Worm (Caenorhabditis elegans) whole organism, L3 larva: Measurements from ENCODE around the gene fmil-1.

Source experiments
- R02D3.7 ChIP-seq: fragments of 150-350 bp; optimal IDR thresholded peaks from 2 replicates; lab custom pipeline; 2014; ENCODE audit warnings: missing biosample characterization, missing genetic modification characterization
- ZK546.5 ChIP-seq: sonication (generic microtip); optimal IDR thresholded peaks from 2 replicates; lab custom pipeline; 2017; ENCODE audit warnings: missing biosample characterization, missing genetic modification characterization
- aly-2 ChIP-seq: fragments of 150-350 bp; optimal IDR thresholded peaks from 2 replicates; lab custom pipeline; 2014; ENCODE audit warnings: missing biosample characterization, missing genetic modification characterization
- ama-1 ChIP-seq: fragments of 150-350 bp; optimal IDR thresholded peaks from 2 replicates; lab custom pipeline; 2018
- ceh-16 ChIP-seq: sonication (generic microtip); optimal IDR thresholded peaks from 2 replicates; lab custom pipeline; 2017; ENCODE audit warnings: missing biosample characterization, missing genetic modification characterization
- ceh-28 ChIP-seq: fragments of 150-350 bp; optimal IDR thresholded peaks from 2 replicates; lab custom pipeline; 2014; ENCODE audit warnings: missing biosample characterization, missing genetic modification reagents, missing genetic modification characterization
- ceh-82 ChIP-seq: fragments of 150-350 bp; optimal IDR thresholded peaks from 2 replicates; lab custom pipeline; 2014; ENCODE audit warnings: missing biosample characterization, missing genetic modification characterization
- ceh-9 ChIP-seq: sonication (generic microtip); optimal IDR thresholded peaks from 2 replicates; lab custom pipeline; 2018; ENCODE audit warnings: missing biosample characterization, missing genetic modification characterization
- daf-12 ChIP-seq: fragments of 150-350 bp; optimal IDR thresholded peaks from 2 replicates; lab custom pipeline; 2014; ENCODE audit warnings: missing biosample characterization, missing genetic modification reagents, missing genetic modification characterization
- egl-27 ChIP-seq: sonication (generic microtip); optimal IDR thresholded peaks from 4 replicates; lab custom pipeline; 2017; ENCODE audit warnings: missing biosample characterization, missing genetic modification reagents, missing genetic modification characterization
- egl-5 ChIP-seq: fragments of 150-350 bp; optimal IDR thresholded peaks from 2 replicates; lab custom pipeline; 2017; ENCODE audit warnings: missing biosample characterization, missing genetic modification reagents, missing genetic modification characterization, inconsistent platforms
- elt-1 ChIP-seq: fragments of 150-350 bp; optimal IDR thresholded peaks from 2 replicates; lab custom pipeline; 2014; ENCODE audit warnings: missing biosample characterization, missing genetic modification characterization
- elt-2 ChIP-seq: sonication (generic microtip); optimal IDR thresholded peaks from 2 replicates; lab custom pipeline; 2016; ENCODE audit warnings: missing genetic modification reagents, mild to moderate bottlenecking, missing genetic modification characterization, missing compliant biosample characterization
- elt-3 ChIP-seq, 3 experiments: fragments of 150-350 bp in 1 of 3; sonication (generic microtip) in 2 of 3; optimal IDR thresholded peaks; 2 replicates in 2 of 3; 4 replicates in 1 of 3; lab custom pipeline; 2014 to 2017; ENCODE audit warnings: missing biosample characterization in 3 of 3, missing genetic modification characterization in 3 of 3
- eor-1 ChIP-seq, 2 experiments: fragments of 150-350 bp; optimal IDR thresholded peaks; 2 replicates each; lab custom pipeline; 2014 to 2018; ENCODE audit warnings: missing biosample characterization in 2 of 2, missing genetic modification characterization in 2 of 2
- fkh-10 ChIP-seq: sonication (generic microtip); optimal IDR thresholded peaks from 2 replicates; lab custom pipeline; 2017; ENCODE audit warnings: missing biosample characterization, missing genetic modification reagents, missing genetic modification characterization
- fkh-2 ChIP-seq: fragments of 150-350 bp; optimal IDR thresholded peaks from 2 replicates; lab custom pipeline; 2014; ENCODE audit warnings: missing biosample characterization, missing genetic modification reagents, missing genetic modification characterization
- fos-1 ChIP-seq: fragments of 150-350 bp; optimal IDR thresholded peaks from 2 replicates; lab custom pipeline; 2014; ENCODE audit warnings: missing biosample characterization, missing genetic modification characterization
- hmg-11 ChIP-seq: sonication (generic microtip); optimal IDR thresholded peaks from 2 replicates; lab custom pipeline; 2016; ENCODE audit warnings: missing genetic modification characterization, missing compliant biosample characterization
- jun-1 ChIP-seq: fragments of 150-350 bp; optimal IDR thresholded peaks from 2 replicates; lab custom pipeline; 2014; ENCODE audit warnings: missing biosample characterization, missing genetic modification reagents, missing genetic modification characterization
- lin-15B ChIP-seq: fragments of 150-350 bp; optimal IDR thresholded peaks from 2 replicates; lab custom pipeline; 2014; ENCODE audit warnings: missing biosample characterization, missing genetic modification characterization
- lin-39 ChIP-seq: fragments of 150-350 bp; optimal IDR thresholded peaks from 2 replicates; lab custom pipeline; 2018; ENCODE audit warnings: missing biosample characterization, missing genetic modification reagents, missing genetic modification characterization
- lsy-12 ChIP-seq: sonication (generic microtip); optimal IDR thresholded peaks from 2 replicates; lab custom pipeline; 2016; ENCODE audit warnings: mild to moderate bottlenecking, missing genetic modification characterization, missing compliant biosample characterization
- mdl-1 ChIP-seq: fragments of 150-350 bp; optimal IDR thresholded peaks from 2 replicates; lab custom pipeline; 2014; ENCODE audit warnings: missing biosample characterization, missing genetic modification characterization
- mml-1 ChIP-seq: fragments of 150-350 bp; sonication (generic microtip); optimal IDR thresholded peaks from 3 replicates; lab custom pipeline; 2014; ENCODE audit warnings: missing biosample characterization, missing genetic modification characterization
- nfya-1 ChIP-seq: sonication (generic microtip); optimal IDR thresholded peaks from 2 replicates; lab custom pipeline; 2017; ENCODE audit warnings: missing genetic modification characterization, mild to moderate bottlenecking, missing compliant biosample characterization, antibody characterized with exemption, moderate library complexity; ENCODE audit not compliant: insufficient read depth
- nhr-11 ChIP-seq: fragments of 150-350 bp; optimal IDR thresholded peaks from 2 replicates; lab custom pipeline; 2014; ENCODE audit warnings: missing biosample characterization, missing genetic modification characterization
- nhr-12 ChIP-seq: fragments of 150-350 bp; optimal IDR thresholded peaks from 2 replicates; lab custom pipeline; 2014; ENCODE audit warnings: missing biosample characterization, missing genetic modification characterization
- nhr-23 ChIP-seq: fragments of 150-350 bp; optimal IDR thresholded peaks from 2 replicates; lab custom pipeline; 2014; ENCODE audit warnings: missing biosample characterization, missing genetic modification reagents, missing genetic modification characterization
- nhr-237 ChIP-seq: fragments of 150-350 bp; optimal IDR thresholded peaks from 2 replicates; lab custom pipeline; 2014; ENCODE audit warnings: missing biosample characterization, missing genetic modification characterization
- nhr-25 ChIP-seq: sonication (generic microtip); optimal IDR thresholded peaks from 2 replicates; lab custom pipeline; 2017; ENCODE audit warnings: missing biosample characterization, missing genetic modification characterization
- nhr-28 ChIP-seq: fragments of 150-350 bp; optimal IDR thresholded peaks from 2 replicates; lab custom pipeline; 2014; ENCODE audit warnings: missing biosample characterization, missing genetic modification characterization
- nhr-43 ChIP-seq: sonication (generic microtip); optimal IDR thresholded peaks from 2 replicates; lab custom pipeline; 2016; ENCODE audit warnings: mild to moderate bottlenecking, missing genetic modification characterization, missing compliant biosample characterization; ENCODE audit not compliant: poor library complexity, severe bottlenecking
- nhr-67 ChIP-seq: fragments of 150-350 bp; optimal IDR thresholded peaks from 2 replicates; lab custom pipeline; 2014; ENCODE audit warnings: missing biosample characterization, missing genetic modification characterization
- nhr-76 ChIP-seq: fragments of 150-350 bp; sonication (generic microtip); optimal IDR thresholded peaks from 5 replicates; lab custom pipeline; 2014; ENCODE audit warnings: missing biosample characterization, missing genetic modification characterization
- nhr-77 ChIP-seq: fragments of 150-350 bp; optimal IDR thresholded peaks from 2 replicates; lab custom pipeline; 2014; ENCODE audit warnings: missing biosample characterization, missing genetic modification characterization
- pha-4 ChIP-seq: fragments of 150-350 bp; optimal IDR thresholded peaks from 2 replicates; lab custom pipeline; 2014; ENCODE audit warnings: missing biosample characterization, missing genetic modification reagents, missing genetic modification characterization
- pqm-1 ChIP-seq: fragments of 150-350 bp; optimal IDR thresholded peaks from 2 replicates; lab custom pipeline; 2017; ENCODE audit warnings: missing biosample characterization, missing genetic modification characterization, inconsistent platforms
- sea-2 ChIP-seq: fragments of 150-350 bp; sonication (generic microtip); optimal IDR thresholded peaks from 4 replicates; lab custom pipeline; 2014; ENCODE audit warnings: missing biosample characterization, missing genetic modification reagents, missing genetic modification characterization
- skn-1 ChIP-seq: fragments of 150-350 bp; optimal IDR thresholded peaks from 2 replicates; lab custom pipeline; 2014; ENCODE audit warnings: missing biosample characterization, missing genetic modification characterization
- snpc-4 ChIP-seq: fragments of 150-350 bp; optimal IDR thresholded peaks from 2 replicates; lab custom pipeline; 2014; ENCODE audit warnings: missing biosample characterization, missing genetic modification characterization
- tbx-2 ChIP-seq: sonication (generic microtip); optimal IDR thresholded peaks from 2 replicates; lab custom pipeline; 2016; ENCODE audit warnings: mild to moderate bottlenecking, missing genetic modification characterization, missing compliant biosample characterization
- unc-39 ChIP-seq: sonication (generic microtip); optimal IDR thresholded peaks from 4 replicates; lab custom pipeline; 2017; ENCODE audit warnings: missing biosample characterization, missing genetic modification characterization
- unc-62 ChIP-seq: fragments of 150-350 bp; sonication (generic microtip); optimal IDR thresholded peaks from 4 replicates; lab custom pipeline; 2014; ENCODE audit warnings: missing biosample characterization, missing genetic modification reagents, missing genetic modification characterization
- zag-1 ChIP-seq: fragments of 150-350 bp; optimal IDR thresholded peaks from 2 replicates; lab custom pipeline; 2014; ENCODE audit warnings: missing biosample characterization, missing genetic modification characterization
- ztf-11 ChIP-seq: fragments of 150-350 bp; optimal IDR thresholded peaks from 2 replicates; lab custom pipeline; 2014; ENCODE audit warnings: missing biosample characterization, missing genetic modification characterization
- ztf-4 ChIP-seq: fragments of 150-350 bp; optimal IDR thresholded peaks from 2 replicates; lab custom pipeline; 2014; ENCODE audit warnings: missing biosample characterization, missing genetic modification characterization

Gene fmil-1

ce11 chrIV:3638250-3638926 lies 30.1 kb downstream of the fmil-1 start:
- TF ChIP-seq egl-5 (tag; lab: Kevin White, UChicago) (no peak), lin-15B (peak; percentile 40), pha-4 (peak; percentile 52), fkh-10 (no peak), nfya-1 (no peak)

ce11 chrIV:3636528-3637129 lies 31.9 kb downstream of the fmil-1 start, which contains the start of gene madf-9:
Gene madf-9 (plus strand): TSS chrIV:3637079.
- no peak for TF ChIP-seq eor-1 (tag; optimal IDR thresholded peaks at IDR 0.05; lab: Kevin White, UChicago)
- TF ChIP-seq lsy-12, result peak; percentile 66
- no peak for TF ChIP-seq ceh-9 (tag; lab: Kevin White, UChicago)
- no peak for TF ChIP-seq skn-1 (tag; lab: Kevin White, UChicago)
- no peak for TF ChIP-seq pqm-1 (tag; lab: Kevin White, UChicago)
- peak; percentile 79 for TF ChIP-seq nfya-1
- TF ChIP-seq nhr-67 (tag; lab: Kevin White, UChicago), result no peak
- no peak for TF ChIP-seq ceh-82 (tag; lab: Kevin White, UChicago)
- TF ChIP-seq jun-1 (tag; lab: Kevin White, UChicago), result peak; percentile 56
- no peak for TF ChIP-seq sea-2 (GFP tag; lab: Kevin White, UChicago)
- peak; percentile 16 for TF ChIP-seq lin-15B
- no peak for TF ChIP-seq ZK546.5 (tag; lab: Kevin White, UChicago)
- peak; percentile 99 for TF ChIP-seq hmg-11 (tag; lab: Kevin White, UChicago)
- no peak for TF ChIP-seq mml-1 (tag; lab: Kevin White, UChicago)
- peak; percentile 2 for TF ChIP-seq R02D3.7 (tag; lab: Kevin White, UChicago)
- TF ChIP-seq fkh-10, result no peak
- TF ChIP-seq ama-1 (lab: Kevin White, UChicago), result no peak
- TF ChIP-seq egl-5 (tag; lab: Kevin White, UChicago), result no peak
- TF ChIP-seq nhr-237 (tag; lab: Kevin White, UChicago), result no peak
- no peak for TF ChIP-seq elt-3 (tag; optimal IDR thresholded peaks at IDR 0.05; lab: Kevin White, UChicago)
- TF ChIP-seq lin-39 (tag; lab: Kevin White, UChicago), result peak; percentile 64
- peak; percentile 28 for TF ChIP-seq nhr-23 (tag; lab: Kevin White, UChicago)
- TF ChIP-seq unc-62 (GFP tag; lab: Kevin White, UChicago), result no peak
- TF ChIP-seq egl-27 (tag; lab: Kevin White, UChicago), result no peak
- TF ChIP-seq nhr-43 (tag; lab: Kevin White, UChicago), result peak; percentile 73
- TF ChIP-seq fkh-2, result no peak
- no peak for TF ChIP-seq nhr-11
- no peak for TF ChIP-seq nhr-77 (tag; lab: Kevin White, UChicago)
- no peak for TF ChIP-seq aly-2
- no peak for TF ChIP-seq nhr-28
- peak; percentile 68 for TF ChIP-seq snpc-4 (tag; lab: Kevin White, UChicago)
- no peak for TF ChIP-seq ztf-11
- no peak for TF ChIP-seq ztf-4
- no peak for TF ChIP-seq nhr-12 (tag; lab: Kevin White, UChicago)
- TF ChIP-seq fos-1 (tag; lab: Kevin White, UChicago), result no peak
- TF ChIP-seq ceh-16, result no peak
- TF ChIP-seq elt-2, result peak; percentile 43
- no peak for TF ChIP-seq ceh-28
- no peak for TF ChIP-seq elt-1 (tag; lab: Kevin White, UChicago)
- no peak for TF ChIP-seq unc-39 (tag; lab: Kevin White, UChicago)
- TF ChIP-seq nhr-25, result peak; percentile 35
- TF ChIP-seq pha-4, result peak; percentile 49
- no peak for TF ChIP-seq zag-1 (tag; lab: Kevin White, UChicago)
- TF ChIP-seq tbx-2 (tag; lab: Kevin White, UChicago), result peak; percentile 58
- peak; percentile 65 for TF ChIP-seq mdl-1
- TF ChIP-seq nhr-76 (tag; lab: Kevin White, UChicago), result no peak
- no peak for TF ChIP-seq daf-12
